Fruit fly (Drosophila melanogaster): ENCODE data around the gene CG18178.

dm6 chr3L:9733563-9733962 is 14.6 kb upstream of the CG18178 start, which contains the start of gene CG6749:
- TF ChIP-seq insv (optimal IDR thresholded peaks at IDR 0.05) (no peak), Sin3A (optimal IDR thresholded peaks at IDR 0.05) (no peak), psq (optimal IDR thresholded peaks at IDR 0.05) (no peak), h (optimal IDR thresholded peaks at IDR 0.05) (no peak), ttk (optimal IDR thresholded peaks at IDR 0.05) (no peak)
